Fruit fly (Drosophila melanogaster) whole organism, larva: Measurements from ENCODE around the gene Targ2.
A peak's percentile ranks its signal among the peaks of the same experiment; 100 is the strongest.

Source experiments
- noc ChIP-seq: fragments of 200-800 bp; sonication (Bioruptor generic); optimal IDR thresholded peaks from 3 replicates; lab custom pipeline; 2019; ENCODE audit warnings: missing biosample characterization, mild to moderate bottlenecking, missing genetic modification characterization, moderate library complexity

The Targ2 gene

dm6 chr3L:21176935-21177581, 26.0 kb downstream of the Targ2 start:
- peak; percentile 71 for TF ChIP-seq noc (tag; lab: Kevin White, UChicago)

dm6 chr3L:21176276-21176934, 26.6 kb downstream of the Targ2 start:
- TF ChIP-seq noc (tag; lab: Kevin White, UChicago) = no peak

dm6 chr3L:21175531-21176271, 27.3 kb downstream of the Targ2 start:
- peak; percentile 17 for TF ChIP-seq noc (tag; lab: Kevin White, UChicago)

dm6 chr3L:21174962-21175361, 28.1 kb downstream of the Targ2 start:
- TF ChIP-seq noc (tag; lab: Kevin White, UChicago) = no peak

dm6 chr3L:21172527-21173253, 30.3 kb downstream of the Targ2 start, which contains the start of the genes chb and AsnS:
Gene chb, plus strand, starts transcription at chr3L:21172853.
Gene AsnS, plus strand, starts transcription at chr3L:21173118.
- peak; percentile 95 for TF ChIP-seq noc (tag; lab: Kevin White, UChicago)

- TF ChIP-seq noc (tag; lab: Kevin White, UChicago) = peak; percentile 93
These were observed 31.1 kb downstream of the Targ2 start, which contains the start of gene Ac78C for dm6 chr3L:21171905-21172304. Gene Ac78C, minus strand, starts transcription at chr3L:21171930.
